Fruit fly (Drosophila melanogaster) whole organism: ENCODE data around the gene CG12768.

Experiments used
- CG8478 ChIP-seq: fragments of >200 bp; optimal IDR thresholded peaks from 2 replicates; lab custom pipeline; 2018; ENCODE audit warnings: inconsistent platforms
- Dll ChIP-seq: fragments of >200 bp; optimal IDR thresholded peaks from 2 replicates; lab custom pipeline; 2017
- EcR ChIP-seq, 2 experiments: fragments of >200 bp; optimal IDR thresholded peaks; 2 replicates each; lab custom pipeline; 2017; ENCODE audit warnings: missing biosample characterization in 2 of 2, missing genetic modification characterization in 2 of 2, missing genetic modification reagents in 2 of 2
- pan ChIP-seq: fragments of >200 bp; optimal IDR thresholded peaks from 2 replicates; lab custom pipeline; 2017
- psq ChIP-seq: fragments of >200 bp; optimal IDR thresholded peaks from 2 replicates; lab custom pipeline; 2017
- usp ChIP-seq: fragments of >200 bp; optimal IDR thresholded peaks from 2 replicates; lab custom pipeline; 2017; ENCODE audit warnings: missing biosample characterization, missing genetic modification characterization, mixed read lengths

Gene CG12768

dm6 chr3L:22879344-22879723 lies 31.0 kb upstream of the CG12768 start:
- no peak for TF ChIP-seq psq (lab: Kevin White, UChicago)
- no peak for TF ChIP-seq CG8478 (lab: Kevin White, UChicago)
- TF ChIP-seq Dll = no peak
- no peak for TF ChIP-seq usp (GFP tag; lab: Kevin White, UChicago)
- TF ChIP-seq pan (lab: Kevin White, UChicago) = no peak
- TF ChIP-seq EcR (GFP tag; optimal IDR thresholded peaks at IDR 0.05; lab: Kevin White, UChicago) = no peak

DNA sequence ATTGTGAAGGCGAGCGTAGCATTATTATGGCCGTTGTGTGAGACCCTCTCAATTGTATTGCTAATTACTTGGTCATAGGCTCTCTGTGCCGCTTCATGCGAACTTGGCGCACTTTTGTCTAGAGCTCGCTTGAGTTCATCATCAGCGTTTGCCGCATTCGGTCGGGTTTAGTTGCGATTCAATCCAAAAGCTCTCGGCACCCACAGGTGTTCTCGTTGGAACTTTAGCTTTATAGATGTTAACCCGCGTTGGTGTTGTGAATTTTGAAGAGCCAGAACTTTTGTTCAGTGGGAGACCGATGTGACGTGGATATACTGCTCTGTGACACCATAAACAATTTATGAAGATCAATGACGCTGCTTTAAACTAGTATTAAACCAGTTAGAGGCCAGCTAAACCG lies 29.4 kb upstream of the CG12768 start, which contains the start of gene slif:
slif (plus strand) TSS at position 132 of the 400 bp plus-strand sequence.
- no peak for TF ChIP-seq pan (lab: Kevin White, UChicago)

DNA sequence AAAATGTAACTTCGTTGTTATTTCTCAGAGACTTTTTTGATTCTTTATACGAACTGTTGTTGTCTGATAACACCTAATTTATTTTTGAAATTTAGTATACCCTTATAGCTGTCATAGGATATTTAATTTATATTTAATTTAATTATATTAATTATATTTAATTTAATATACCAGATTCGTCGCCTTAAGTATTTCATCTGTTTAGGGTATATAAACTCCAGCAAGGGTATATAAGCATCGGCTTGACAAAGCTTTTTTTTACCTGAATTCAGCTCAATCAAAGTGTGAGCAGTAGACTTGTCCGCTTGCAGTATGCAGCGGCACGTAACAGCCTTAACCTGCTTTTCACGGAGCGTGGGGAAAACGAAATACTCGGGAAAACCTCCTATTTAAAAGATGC lies 26.6 kb upstream of the CG12768 start:
- TF ChIP-seq EcR (GFP tag; optimal IDR thresholded peaks at IDR 0.05; lab: Kevin White, UChicago) (no peak), Dll (no peak), usp (GFP tag; lab: Kevin White, UChicago) (no peak), CG8478 (lab: Kevin White, UChicago) (no peak), pan (lab: Kevin White, UChicago) (no peak), psq (lab: Kevin White, UChicago) (no peak)

- TF ChIP-seq usp (GFP tag; lab: Kevin White, UChicago) (no peak), Dll (no peak), CG8478 (lab: Kevin White, UChicago) (no peak), psq (lab: Kevin White, UChicago) (no peak), pan (lab: Kevin White, UChicago) (no peak), EcR (GFP tag; optimal IDR thresholded peaks at IDR 0.05; lab: Kevin White, UChicago) (no peak)
Measured at dm6 chr3L:22884481-22884880, 25.8 kb upstream of the CG12768 start.

DNA sequence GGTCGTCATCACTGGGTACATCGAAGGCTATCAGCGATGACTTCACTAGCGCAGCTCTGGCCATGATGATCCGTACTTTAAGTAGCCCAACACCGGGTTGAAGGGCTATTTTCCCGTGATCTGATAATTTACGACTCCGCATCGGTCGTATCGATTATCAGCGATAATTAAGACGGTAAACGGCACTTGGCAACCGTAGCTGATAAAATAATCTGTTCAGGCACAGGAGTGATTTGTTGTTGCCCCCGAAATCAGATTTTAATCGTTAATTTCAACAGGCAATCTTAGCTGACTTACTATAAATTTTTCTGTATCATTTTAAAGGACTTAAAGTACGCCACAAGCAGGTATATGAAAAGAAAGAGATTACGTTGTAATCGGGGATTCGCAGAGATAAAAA lies 24.4 kb upstream of the CG12768 start:
- no peak for TF ChIP-seq Dll

- TF ChIP-seq psq (lab: Kevin White, UChicago) (no peak), pan (lab: Kevin White, UChicago) (no peak), CG8478 (lab: Kevin White, UChicago) (no peak), EcR (GFP tag; optimal IDR thresholded peaks at IDR 0.05; lab: Kevin White, UChicago) (no peak), usp (GFP tag; lab: Kevin White, UChicago) (no peak), Dll (no peak)
Measured at dm6 chr3L:22886939-22887338, 23.4 kb upstream of the CG12768 start.

- TF ChIP-seq usp (GFP tag; lab: Kevin White, UChicago) = no peak
- TF ChIP-seq pan (lab: Kevin White, UChicago) = no peak
- TF ChIP-seq EcR (GFP tag; optimal IDR thresholded peaks at IDR 0.05; lab: Kevin White, UChicago) = no peak
- no peak for TF ChIP-seq psq (lab: Kevin White, UChicago)
- no peak for TF ChIP-seq Dll
- TF ChIP-seq CG8478 (lab: Kevin White, UChicago) = no peak
Measured at dm6 chr3L:22887677-22888076, 22.6 kb upstream of the CG12768 start.

dm6 chr3L:22888591-22889258 lies 21.6 kb upstream of the CG12768 start:
- TF ChIP-seq EcR (GFP tag; optimal IDR thresholded peaks at IDR 0.05; lab: Kevin White, UChicago) (no peak), usp (GFP tag; lab: Kevin White, UChicago) (no peak), CG8478 (lab: Kevin White, UChicago) (no peak), Dll (no peak), pan (lab: Kevin White, UChicago) (no peak), psq (lab: Kevin White, UChicago) (no peak)

dm6 chr3L:22890024-22890423 lies 20.3 kb upstream of the CG12768 start:
- no peak for TF ChIP-seq usp (GFP tag; lab: Kevin White, UChicago)
- no peak for TF ChIP-seq Dll
- no peak for TF ChIP-seq EcR (GFP tag; optimal IDR thresholded peaks at IDR 0.05; lab: Kevin White, UChicago)
- TF ChIP-seq pan (lab: Kevin White, UChicago) = no peak
- TF ChIP-seq CG8478 (lab: Kevin White, UChicago) = no peak
- TF ChIP-seq psq (lab: Kevin White, UChicago) = no peak

dm6 chr3L:22891009-22891408 lies 19.3 kb upstream of the CG12768 start:
- no peak for TF ChIP-seq usp (GFP tag; lab: Kevin White, UChicago)
- no peak for TF ChIP-seq CG8478 (lab: Kevin White, UChicago)
- TF ChIP-seq psq (lab: Kevin White, UChicago) = no peak
- no peak for TF ChIP-seq Dll
- no peak for TF ChIP-seq EcR (GFP tag; optimal IDR thresholded peaks at IDR 0.05; lab: Kevin White, UChicago)
- no peak for TF ChIP-seq pan (lab: Kevin White, UChicago)

dm6 chr3L:22894689-22895283 lies 15.5 kb upstream of the CG12768 start:
- TF ChIP-seq usp (GFP tag; lab: Kevin White, UChicago) = no peak
- no peak for TF ChIP-seq Dll
- no peak for TF ChIP-seq pan (lab: Kevin White, UChicago)
- TF ChIP-seq psq (lab: Kevin White, UChicago) = no peak
- TF ChIP-seq CG8478 (lab: Kevin White, UChicago) = no peak
- TF ChIP-seq EcR (GFP tag; optimal IDR thresholded peaks at IDR 0.05; lab: Kevin White, UChicago) = no peak

DNA sequence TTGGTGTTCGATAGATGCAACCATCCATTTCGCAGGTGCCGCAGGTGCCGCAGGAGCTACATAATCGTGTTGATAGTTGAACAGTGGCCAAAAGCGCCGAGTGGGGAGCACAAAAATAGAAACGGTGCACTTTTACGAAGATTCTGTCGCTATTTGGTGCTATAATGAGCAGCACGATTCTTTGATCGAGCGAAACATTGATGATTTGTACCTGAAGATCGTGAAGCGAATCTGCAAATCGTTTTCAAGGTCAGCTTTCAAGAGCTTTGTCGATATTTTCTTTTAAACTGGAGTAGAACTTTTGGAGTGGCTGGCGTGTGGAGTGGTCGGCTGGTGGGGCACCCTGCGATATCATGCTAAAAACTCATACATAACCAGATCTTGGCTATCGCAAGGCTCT lies 11.8 kb upstream of the CG12768 start, which contains the start of gene CG11131:
CG11131 (plus strand) TSS at position 301 of the 400 bp plus-strand sequence.
- TF ChIP-seq psq (lab: Kevin White, UChicago) = no peak
- TF ChIP-seq usp (GFP tag; lab: Kevin White, UChicago) = no peak
- no peak for TF ChIP-seq pan (lab: Kevin White, UChicago)
- no peak for TF ChIP-seq EcR (GFP tag; optimal IDR thresholded peaks at IDR 0.05; lab: Kevin White, UChicago)
- no peak for TF ChIP-seq Dll
- no peak for TF ChIP-seq CG8478 (lab: Kevin White, UChicago)
